Worm (Caenorhabditis elegans) whole organism, L1 larva: ENCODE data around the gene rpy-1.

Source experiments
- F16B12.6 ChIP-seq: fragments of 150-350 bp; optimal IDR thresholded peaks from 2 replicates; lab custom pipeline; 2014; ENCODE audit warnings: missing biosample characterization, missing genetic modification characterization
- aha-1 ChIP-seq: fragments of 150-350 bp; optimal IDR thresholded peaks from 2 replicates; lab custom pipeline; 2014; ENCODE audit warnings: missing biosample characterization, missing genetic modification characterization
- alr-1 ChIP-seq: fragments of 200-800 bp; sonication (Bioruptor generic); optimal IDR thresholded peaks from 2 replicates; lab custom pipeline; 2018; ENCODE audit warnings: borderline replicate concordance, mild to moderate bottlenecking, missing genetic modification characterization, missing compliant biosample characterization
- aly-2 ChIP-seq: fragments of 150-350 bp; optimal IDR thresholded peaks from 2 replicates; lab custom pipeline; 2014; ENCODE audit warnings: missing biosample characterization, missing genetic modification characterization
- ama-1 ChIP-seq: fragments of 150-350 bp; optimal IDR thresholded peaks from 2 replicates; lab custom pipeline; 2014
- blmp-1 ChIP-seq: fragments of 150-350 bp; optimal IDR thresholded peaks from 2 replicates; lab custom pipeline; 2014; ENCODE audit warnings: missing biosample characterization, missing genetic modification characterization
- ceh-90 ChIP-seq: sonication (generic microtip); optimal IDR thresholded peaks from 2 replicates; lab custom pipeline; 2016; ENCODE audit warnings: missing genetic modification characterization, missing compliant biosample characterization
- dsc-1 ChIP-seq: sonication (generic microtip); optimal IDR thresholded peaks from 2 replicates; lab custom pipeline; 2016; ENCODE audit warnings: mild to moderate bottlenecking, missing genetic modification characterization, missing compliant biosample characterization
- efl-1 ChIP-seq, 4 experiments: fragments of 150-350 bp; optimal IDR thresholded peaks in 3 of 4; peaks in 1 of 4; 1 replicate in 1 of 4; 2 replicates in 3 of 4; lab custom pipeline; 2014; ENCODE audit warnings: missing biosample characterization in 2 of 4, missing genetic modification characterization in 2 of 4, missing genetic modification reagents in 2 of 4
- egl-13 ChIP-seq: sonication (generic microtip); optimal IDR thresholded peaks from 2 replicates; lab custom pipeline; 2016; ENCODE audit warnings: missing genotype, missing genetic modification reagents, missing genetic modification characterization, missing compliant biosample characterization
- egl-27 ChIP-seq, 2 experiments: fragments of 150-350 bp in 1 of 2; sonication (generic microtip); optimal IDR thresholded peaks; 3 replicates each; lab custom pipeline; 2017 to 2018; ENCODE audit warnings: missing biosample characterization in 2 of 2, missing genetic modification characterization in 2 of 2, missing genetic modification reagents in 2 of 2
- elt-3 ChIP-seq, 6 experiments: fragments of 150-350 bp in 1 of 6; sonication (generic microtip); optimal IDR thresholded peaks; 2 replicates each; lab custom pipeline; 2017 to 2018; ENCODE audit warnings: missing biosample characterization in 6 of 6, missing genetic modification characterization in 6 of 6, inconsistent platforms in 1 of 6
- ets-5 ChIP-seq: fragments of 200-800 bp; sonication (Bioruptor generic); IDR thresholded peaks from 2 replicates; pipeline ENCODE4 v1.3.6; 2022; ENCODE audit warnings: missing genetic modification characterization, missing compliant biosample characterization
- fkh-8 ChIP-seq: sonication (generic microtip); optimal IDR thresholded peaks from 2 replicates; lab custom pipeline; 2016; ENCODE audit warnings: mild to moderate bottlenecking, missing genetic modification characterization, missing compliant biosample characterization
- fos-1 ChIP-seq: fragments of 150-350 bp; optimal IDR thresholded peaks from 2 replicates; lab custom pipeline; 2014; ENCODE audit warnings: missing biosample characterization, missing genetic modification characterization
- hlh-4 ChIP-seq: sonication (generic microtip); optimal IDR thresholded peaks from 2 replicates; lab custom pipeline; 2016; ENCODE audit warnings: mild to moderate bottlenecking, missing genetic modification characterization, missing compliant biosample characterization
- irx-1 ChIP-seq: sonication (generic microtip); optimal IDR thresholded peaks from 2 replicates; lab custom pipeline; 2016; ENCODE audit warnings: missing genetic modification characterization, missing compliant biosample characterization
- isw-1 ChIP-seq: fragments of 200-800 bp; sonication (Bioruptor generic); IDR thresholded peaks from 2 replicates; pipeline ENCODE4 v1.3.6; 2022; ENCODE audit warnings: missing genetic modification characterization, missing compliant biosample characterization
- lin-13 ChIP-seq: fragments of 150-350 bp; optimal IDR thresholded peaks from 2 replicates; lab custom pipeline; 2014; ENCODE audit warnings: missing biosample characterization, missing genetic modification reagents, missing genetic modification characterization
- lin-14 ChIP-seq: fragments of 200-800 bp; sonication (Bioruptor generic); optimal IDR thresholded peaks from 2 replicates; lab custom pipeline; 2018; ENCODE audit warnings: mild to moderate bottlenecking, missing genetic modification characterization, moderate library complexity, missing compliant biosample characterization
- lin-15B ChIP-seq: fragments of 150-350 bp; sonication (generic microtip); optimal IDR thresholded peaks from 3 replicates; lab custom pipeline; 2014; ENCODE audit warnings: missing biosample characterization, missing genetic modification characterization
- lin-35 ChIP-seq, 2 experiments: fragments of 150-350 bp; optimal IDR thresholded peaks; 2 replicates each; lab custom pipeline; 2014; ENCODE audit warnings: missing biosample characterization in 2 of 2, missing genetic modification characterization in 2 of 2, missing genetic modification reagents in 2 of 2
- lsy-2 ChIP-seq, 2 experiments: fragments of 150-350 bp; optimal IDR thresholded peaks; 2 replicates each; lab custom pipeline; 2014; ENCODE audit warnings: missing biosample characterization in 2 of 2, missing genetic modification characterization in 2 of 2
- mef-2 ChIP-seq: fragments of 150-350 bp; optimal IDR thresholded peaks from 2 replicates; lab custom pipeline; 2014; ENCODE audit warnings: missing biosample characterization, missing genetic modification characterization
- mep-1 ChIP-seq: fragments of 150-350 bp; optimal IDR thresholded peaks from 2 replicates; lab custom pipeline; 2014; ENCODE audit warnings: missing biosample characterization, missing genetic modification characterization
- nhr-11 ChIP-seq: fragments of 150-350 bp; optimal IDR thresholded peaks from 2 replicates; lab custom pipeline; 2014; ENCODE audit warnings: missing biosample characterization, missing genetic modification characterization
- nhr-19 ChIP-seq: fragments of 200-800 bp; sonication (Bioruptor generic); conservative IDR thresholded peaks from 2 replicates; pipeline ENCODE4 v1.3.6; 2022; ENCODE audit warnings: missing genetic modification characterization, missing compliant biosample characterization
- nhr-28 ChIP-seq: fragments of 150-350 bp; optimal IDR thresholded peaks from 2 replicates; lab custom pipeline; 2014; ENCODE audit warnings: missing biosample characterization, missing genetic modification characterization
- nhr-77 ChIP-seq: fragments of 150-350 bp; optimal IDR thresholded peaks from 2 replicates; lab custom pipeline; 2014; ENCODE audit warnings: missing biosample characterization, missing genetic modification characterization
- nhr-85 ChIP-seq: sonication (generic microtip); peaks from one replicate; lab custom pipeline; 2016; ENCODE audit warnings: missing genetic modification characterization, inconsistent platforms, missing compliant biosample characterization
- pag-3 ChIP-seq: sonication (generic microtip); optimal IDR thresholded peaks from 2 replicates; lab custom pipeline; 2017; ENCODE audit warnings: missing genetic modification characterization, mild to moderate bottlenecking, missing compliant biosample characterization, antibody characterized with exemption, borderline replicate concordance; ENCODE audit not compliant: insufficient read depth
- pqm-1 ChIP-seq: sonication (generic microtip); optimal IDR thresholded peaks from 3 replicates; lab custom pipeline; 2017; ENCODE audit warnings: missing biosample characterization, missing genetic modification characterization
- rnt-1 ChIP-seq: sonication (generic microtip); optimal IDR thresholded peaks from 2 replicates; lab custom pipeline; 2016; ENCODE audit warnings: mild to moderate bottlenecking, missing genetic modification characterization, moderate library complexity, missing compliant biosample characterization
- skn-1 ChIP-seq: fragments of 150-350 bp; optimal IDR thresholded peaks from 2 replicates; lab custom pipeline; 2014; ENCODE audit warnings: missing biosample characterization, missing genetic modification characterization
- snpc-4 ChIP-seq: fragments of 150-350 bp; optimal IDR thresholded peaks from 2 replicates; lab custom pipeline; 2014; ENCODE audit warnings: missing biosample characterization, missing genetic modification characterization
- swsn-7 ChIP-seq: sonication (generic microtip); optimal IDR thresholded peaks from 2 replicates; lab custom pipeline; 2016; ENCODE audit warnings: missing genetic modification characterization, missing compliant biosample characterization
- tbx-2 ChIP-seq: sonication (generic microtip); optimal IDR thresholded peaks from 2 replicates; lab custom pipeline; 2016; ENCODE audit warnings: missing genetic modification characterization, missing compliant biosample characterization
- unc-30 ChIP-seq: sonication (generic microtip); optimal IDR thresholded peaks from 2 replicates; lab custom pipeline; 2017; ENCODE audit warnings: missing biosample characterization, missing genetic modification characterization
- unc-98 ChIP-seq: fragments of 200-800 bp; sonication (Bioruptor generic); IDR thresholded peaks from 2 replicates; pipeline ENCODE4 v1.3.6; 2022; ENCODE audit warnings: missing genetic modification characterization, missing compliant biosample characterization
- vab-15 ChIP-seq: sonication (generic microtip); optimal IDR thresholded peaks from 2 replicates; lab custom pipeline; 2017; ENCODE audit warnings: missing genotype, mild to moderate bottlenecking, missing genetic modification characterization, missing compliant biosample characterization
- zip-4 ChIP-seq: fragments of 200-800 bp; sonication (Bioruptor generic); optimal IDR thresholded peaks from 2 replicates; lab custom pipeline; 2018; ENCODE audit warnings: mild to moderate bottlenecking, missing genetic modification characterization, moderate library complexity, missing compliant biosample characterization
- ztf-4 ChIP-seq: fragments of 150-350 bp; optimal IDR thresholded peaks from 2 replicates; lab custom pipeline; 2014; ENCODE audit warnings: missing biosample characterization, missing genetic modification characterization

rpy-1 gene

DNA sequence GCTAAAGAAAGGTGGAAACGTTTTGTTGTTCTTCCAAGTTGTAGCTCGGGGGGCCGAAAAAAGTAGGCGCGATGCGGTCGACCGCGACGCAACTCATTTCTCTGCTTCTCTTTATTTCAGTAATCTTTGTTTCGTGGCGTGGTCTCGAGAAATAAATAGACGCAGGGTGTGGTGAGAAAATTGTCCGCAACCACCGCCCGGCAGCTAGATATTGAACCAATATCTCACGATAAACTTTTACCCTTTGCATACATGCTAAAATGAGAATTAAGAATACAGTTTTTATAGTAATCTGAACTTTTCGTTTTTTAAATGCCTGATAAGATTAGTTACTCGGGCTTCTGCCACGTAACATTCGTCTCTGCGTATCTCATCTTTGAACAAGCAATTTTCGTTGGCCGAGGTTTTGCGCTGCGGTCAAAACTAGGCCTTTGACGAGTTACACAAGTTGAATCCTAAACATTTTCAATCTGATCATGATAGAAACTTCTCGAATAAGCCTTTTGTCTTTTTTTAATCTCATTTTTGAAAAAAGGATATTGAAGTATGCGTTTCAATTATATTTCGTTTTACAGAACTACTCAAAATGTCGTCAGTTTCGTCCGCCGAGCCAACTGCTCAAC is 21.7 kb downstream of the rpy-1 start, which contains the start of gene gyf-1 (continued):
- TF ChIP-seq isw-1 (GFP tag; lab: Robert Waterston, UW) (no peak), nhr-85 (no peak), fkh-8 (tag; lab: Kevin White, UChicago) (peak; percentile 47), swsn-7 (tag; lab: Kevin White, UChicago) (peak; percentile 30), tbx-2 (tag; lab: Kevin White, UChicago) (peak; percentile 24), lsy-2 (tag; optimal IDR thresholded peaks at IDR 0.05; lab: Kevin White, UChicago) (peak in 1 of 2 experiments; percentile 51), blmp-1 (tag; lab: Kevin White, UChicago) (peak; percentile 10), pqm-1 (tag; lab: Kevin White, UChicago) (no peak), mef-2 (tag; lab: Kevin White, UChicago) (no peak), lin-14 (GFP tag; lab: Kevin White, UChicago) (peak; percentile 76), nhr-19 (GFP tag; lab: Robert Waterston, UW) (no peak), elt-3 (tag; optimal IDR thresholded peaks at IDR 0.05; lab: Kevin White, UChicago) (no peak), ztf-4 (tag; lab: Kevin White, UChicago) (no peak), aly-2 (tag; lab: Kevin White, UChicago) (peak; percentile 3), F16B12.6 (tag; lab: Kevin White, UChicago) (peak; percentile 23), vab-15 (tag; lab: Kevin White, UChicago) (peak; percentile 10), hlh-4 (tag; lab: Kevin White, UChicago) (no peak), lin-35 (GFP tag; optimal IDR thresholded peaks at IDR 0.05; lab: Kevin White, UChicago) (peak in 1 of 2 experiments; percentile 32), nhr-28 (no peak), lin-13 (GFP tag; lab: Kevin White, UChicago) (no peak), zip-4 (GFP tag; lab: Kevin White, UChicago) (no peak), nhr-11 (tag; lab: Kevin White, UChicago) (no peak), aha-1 (tag; lab: Kevin White, UChicago) (no peak), ets-5 (no peak), ceh-90 (tag; lab: Kevin White, UChicago) (no peak), unc-98 (GFP tag; lab: Robert Waterston, UW) (no peak), lin-15B (tag; lab: Kevin White, UChicago) (peak; percentile 58), nhr-77 (tag; lab: Kevin White, UChicago) (peak; percentile 8), efl-1 (optimal IDR thresholded peaks at IDR 0.05; lab: Kevin White, UChicago) (peak; percentile 36 to 38), efl-1 (GFP tag; optimal IDR thresholded peaks at IDR 0.05 in 1 of 2; lab: Kevin White, UChicago) (peak; percentile 13 to 29)

DNA sequence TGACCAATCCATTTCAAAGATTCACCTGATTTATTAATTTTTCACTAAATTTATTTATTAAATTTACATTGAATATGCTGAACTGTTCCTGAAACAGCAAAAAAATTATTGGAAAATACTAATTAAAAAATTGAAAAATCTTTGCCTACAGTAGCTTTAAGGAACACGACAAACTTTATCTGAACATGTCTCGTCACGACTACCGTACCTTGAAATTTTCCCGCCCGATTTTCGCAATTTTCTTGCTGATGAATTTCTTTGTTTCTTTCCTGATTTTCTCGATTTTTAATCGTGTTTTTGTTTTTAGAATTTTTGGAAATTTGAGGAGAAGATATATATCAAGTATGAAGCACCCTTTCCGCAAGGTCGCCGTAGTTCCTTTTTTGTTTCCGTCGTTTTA is 22.5 kb downstream of the rpy-1 start:
- TF ChIP-seq nhr-85 (peak; percentile 13), pqm-1 (tag; lab: Kevin White, UChicago) (no peak), mep-1 (tag; lab: Kevin White, UChicago) (no peak), alr-1 (tag; lab: Kevin White, UChicago) (no peak), ama-1 (lab: Kevin White, UChicago) (no peak)
- TF ChIP-seq, all 84 proteins: peak for 1

- TF ChIP-seq alr-1 (tag; lab: Kevin White, UChicago) (no peak), ztf-4 (tag; lab: Kevin White, UChicago) (no peak), unc-30 (tag; lab: Kevin White, UChicago) (no peak), fos-1 (tag; lab: Kevin White, UChicago) (no peak), pag-3 (no peak), efl-1 (optimal IDR thresholded peaks at IDR 0.05; lab: Kevin White, UChicago) (no peak), efl-1 (GFP tag; optimal IDR thresholded peaks at IDR 0.05 in 1 of 2; lab: Kevin White, UChicago) (no peak), rnt-1 (no peak), egl-13 (no peak), lsy-2 (tag; optimal IDR thresholded peaks at IDR 0.05; lab: Kevin White, UChicago) (no peak), dsc-1 (tag; lab: Kevin White, UChicago) (no peak), egl-27 (tag; optimal IDR thresholded peaks at IDR 0.05; lab: Kevin White, UChicago) (no peak), aha-1 (tag; lab: Kevin White, UChicago) (no peak), lin-13 (GFP tag; lab: Kevin White, UChicago) (no peak), irx-1 (tag; lab: Kevin White, UChicago) (no peak), blmp-1 (tag; lab: Kevin White, UChicago) (no peak), fkh-8 (tag; lab: Kevin White, UChicago) (no peak), skn-1 (tag; lab: Kevin White, UChicago) (no peak), snpc-4 (no peak)
Observed at ce11 chrII:6681478-6681877, 24.0 kb downstream of the rpy-1 start.
